Fruit fly (Drosophila melanogaster) whole organism, embryonic: ENCODE measurements around the gene CG15356.
A peak's percentile ranks its signal among the peaks of the same experiment; 100 is the strongest.

Source experiments
- CG10274 ChIP-seq: fragments of 200-800 bp; sonication (Bioruptor generic); optimal IDR thresholded peaks from 3 replicates; lab custom pipeline; 2017; ENCODE audit warnings: missing biosample characterization, mild to moderate bottlenecking, missing genetic modification characterization
- CG11085 ChIP-seq: fragments of 200-800 bp; sonication (Bioruptor generic); IDR thresholded peaks from 2 replicates; pipeline ENCODE4 v1.3.6; 2022; ENCODE audit warnings: missing biosample characterization, missing genetic modification characterization
- CG11456 ChIP-seq: fragments of 200-800 bp; sonication (Bioruptor generic); IDR thresholded peaks from 3 replicates; pipeline ENCODE4 v1.3.6; 2022; ENCODE audit warnings: missing biosample characterization, missing genetic modification characterization
- CG13296 ChIP-seq: fragments of 200-800 bp; sonication (Bioruptor generic); optimal IDR thresholded peaks from 3 replicates; lab custom pipeline; 2018; ENCODE audit warnings: missing biosample characterization, mild to moderate bottlenecking, missing genetic modification characterization
- CG15514 ChIP-seq: fragments of 200-800 bp; sonication (Bioruptor generic); optimal IDR thresholded peaks from 3 replicates; lab custom pipeline; 2017; ENCODE audit warnings: missing biosample characterization, missing genetic modification characterization, mild to moderate bottlenecking, moderate library complexity, missing genetic modification reagents
- CG1792 ChIP-seq: fragments of 200-800 bp; sonication (Bioruptor generic); optimal IDR thresholded peaks from 2 replicates; lab custom pipeline; 2016; ENCODE audit warnings: missing biosample characterization, missing genetic modification characterization
- CG18476 ChIP-seq: fragments of 200-800 bp; sonication (Bioruptor generic); optimal IDR thresholded peaks from 2 replicates; lab custom pipeline; 2016; ENCODE audit warnings: missing biosample characterization, mild to moderate bottlenecking, missing genetic modification characterization
- CG32772 ChIP-seq: fragments of 200-800 bp; sonication (Bioruptor generic); IDR thresholded peaks from 2 replicates; pipeline ENCODE4 v1.3.6; 2022; ENCODE audit warnings: missing biosample characterization, missing genetic modification characterization
- CG3281 ChIP-seq: fragments of 200-800 bp; sonication (Bioruptor generic); optimal IDR thresholded peaks from 3 replicates; lab custom pipeline; 2017; ENCODE audit warnings: missing biosample characterization, mild to moderate bottlenecking, missing genetic modification characterization
- CG3726 ChIP-seq: fragments of 200-800 bp; sonication (Bioruptor generic); IDR thresholded peaks from 3 replicates; pipeline ENCODE4, ENCODE4 v1.3.6; 2022; ENCODE audit warnings: missing biosample characterization, missing genetic modification characterization
- CG4360 ChIP-seq: fragments of 200-800 bp; sonication (Bioruptor generic); IDR thresholded peaks from 2 replicates; pipeline ENCODE4 v1.3.6; 2022; ENCODE audit warnings: missing biosample characterization, missing genetic modification characterization
- CG4424 ChIP-seq: fragments of 200-800 bp; sonication (Bioruptor generic); optimal IDR thresholded peaks from 3 replicates; lab custom pipeline; 2016; ENCODE audit warnings: missing biosample characterization, missing genetic modification characterization
- CG8290 ChIP-seq, 3 experiments: fragments of 200-800 bp; sonication (Bioruptor generic); optimal IDR thresholded peaks; 2 replicates each; lab custom pipeline; 2016 to 2019; ENCODE audit warnings: missing biosample characterization in 3 of 3, missing genetic modification characterization in 3 of 3, mild to moderate bottlenecking in 2 of 3, moderate library complexity in 1 of 3
- CG9797 ChIP-seq: fragments of 200-800 bp; sonication (Bioruptor generic); optimal IDR thresholded peaks from 3 replicates; lab custom pipeline; 2018; ENCODE audit warnings: missing biosample characterization, mild to moderate bottlenecking, missing genetic modification characterization
- Dref ChIP-seq: fragments of 200-800 bp; sonication (Bioruptor generic); IDR thresholded peaks from 2 replicates; pipeline ENCODE4 v1.3.6; 2022; ENCODE audit warnings: missing biosample characterization, missing genetic modification characterization
- Ets65A ChIP-seq: fragments of 200-800 bp; sonication (Bioruptor generic); peaks from one replicate; lab custom pipeline; 2016; ENCODE audit warnings: missing biosample characterization, missing genetic modification characterization
- Ets97D ChIP-seq: fragments of 200-800 bp; sonication (Bioruptor generic); optimal IDR thresholded peaks from 3 replicates; lab custom pipeline; 2016; ENCODE audit warnings: missing biosample characterization, missing genetic modification characterization
- Gsc ChIP-seq: fragments of 200-800 bp; sonication (Bioruptor generic); IDR thresholded peaks from 2 replicates; pipeline ENCODE4 v1.3.6; 2022; ENCODE audit warnings: missing biosample characterization, missing genetic modification characterization
- Hey ChIP-seq: fragments of 200-800 bp; sonication (Bioruptor generic); optimal IDR thresholded peaks from 3 replicates; lab custom pipeline; 2018; ENCODE audit warnings: missing biosample characterization, mild to moderate bottlenecking, missing genetic modification characterization
- MESR4 ChIP-seq: fragments of 200-800 bp; sonication (Bioruptor generic); optimal IDR thresholded peaks from 2 replicates; lab custom pipeline; 2018; ENCODE audit warnings: missing biosample characterization, mild to moderate bottlenecking, missing genetic modification characterization, moderate library complexity
- Med ChIP-seq: fragments of 200-800 bp; sonication (Bioruptor generic); peaks from one replicate; lab custom pipeline; 2016; ENCODE audit warnings: missing biosample characterization, missing genetic modification characterization, mild to moderate bottlenecking, inconsistent platforms, moderate library complexity
- NFAT ChIP-seq: fragments of 200-800 bp; sonication (Bioruptor generic); IDR thresholded peaks from 2 replicates; pipeline ENCODE4 v1.3.6; 2022; ENCODE audit warnings: missing biosample characterization, missing genetic modification characterization
- Nf-YB ChIP-seq: fragments of 200-800 bp; sonication (Bioruptor generic); optimal IDR thresholded peaks from 3 replicates; lab custom pipeline; 2019; ENCODE audit warnings: missing biosample characterization, mild to moderate bottlenecking, missing genetic modification characterization, moderate library complexity
- Nf-YC ChIP-seq: fragments of 200-800 bp; optimal IDR thresholded peaks from 3 replicates; lab custom pipeline; 2019; ENCODE audit warnings: missing biosample characterization, mild to moderate bottlenecking, missing genetic modification characterization, moderate library complexity
- Pdp1 ChIP-seq, 2 experiments: fragments of 200-800 bp; sonication (Bioruptor generic); optimal IDR thresholded peaks; 3 replicates each; lab custom pipeline; 2016; ENCODE audit warnings: missing biosample characterization in 2 of 2, missing genetic modification characterization in 2 of 2, mild to moderate bottlenecking in 1 of 2, moderate library complexity in 1 of 2
- Sin3A ChIP-seq: fragments of >200 bp; optimal IDR thresholded peaks from 2 replicates; lab custom pipeline; 2018
- crc ChIP-seq: fragments of 200-800 bp; sonication (Bioruptor generic); optimal IDR thresholded peaks from 2 replicates; lab custom pipeline; 2016; ENCODE audit warnings: missing biosample characterization, missing genetic modification characterization
- gcm ChIP-seq: fragments of 200-800 bp; sonication (Bioruptor generic); optimal IDR thresholded peaks from 2 replicates; lab custom pipeline; 2019; ENCODE audit warnings: missing biosample characterization, mild to moderate bottlenecking, missing genetic modification characterization, moderate library complexity
- gsb-n ChIP-seq: fragments of 200-800 bp; sonication (Bioruptor generic); optimal IDR thresholded peaks from 3 replicates; lab custom pipeline; 2018; ENCODE audit warnings: missing biosample characterization, mild to moderate bottlenecking, missing genetic modification characterization
- otp ChIP-seq: fragments of 200-800 bp; sonication (Bioruptor generic); IDR thresholded peaks from 3 replicates; pipeline ENCODE4, ENCODE4 v1.3.6; 2022; ENCODE audit warnings: missing biosample characterization, missing genetic modification characterization
- sens ChIP-seq: fragments of 200-800 bp; sonication (Bioruptor generic); peaks from one replicate; lab custom pipeline; 2016; ENCODE audit warnings: missing biosample characterization, missing genetic modification characterization
- seq ChIP-seq: fragments of 200-800 bp; sonication (Bioruptor generic); IDR thresholded peaks from 2 replicates; pipeline ENCODE4 v1.3.6; 2022; ENCODE audit warnings: missing biosample characterization, missing genetic modification characterization
- shn ChIP-seq: fragments of 200-800 bp; sonication (Bioruptor generic); optimal IDR thresholded peaks from 3 replicates; lab custom pipeline; 2016; ENCODE audit warnings: missing biosample characterization, missing genetic modification characterization
- tll ChIP-seq, 2 experiments: fragments of 200-800 bp in 1 of 2; fragments of >200 bp in 1 of 2; sonication (Bioruptor generic) in 1 of 2; optimal IDR thresholded peaks; 2 replicates each; lab custom pipeline; 2017 to 2019; ENCODE audit warnings: missing biosample characterization in 2 of 2, missing genetic modification characterization in 2 of 2, mild to moderate bottlenecking in 1 of 2, moderate library complexity in 1 of 2

Gene CG15356

DNA sequence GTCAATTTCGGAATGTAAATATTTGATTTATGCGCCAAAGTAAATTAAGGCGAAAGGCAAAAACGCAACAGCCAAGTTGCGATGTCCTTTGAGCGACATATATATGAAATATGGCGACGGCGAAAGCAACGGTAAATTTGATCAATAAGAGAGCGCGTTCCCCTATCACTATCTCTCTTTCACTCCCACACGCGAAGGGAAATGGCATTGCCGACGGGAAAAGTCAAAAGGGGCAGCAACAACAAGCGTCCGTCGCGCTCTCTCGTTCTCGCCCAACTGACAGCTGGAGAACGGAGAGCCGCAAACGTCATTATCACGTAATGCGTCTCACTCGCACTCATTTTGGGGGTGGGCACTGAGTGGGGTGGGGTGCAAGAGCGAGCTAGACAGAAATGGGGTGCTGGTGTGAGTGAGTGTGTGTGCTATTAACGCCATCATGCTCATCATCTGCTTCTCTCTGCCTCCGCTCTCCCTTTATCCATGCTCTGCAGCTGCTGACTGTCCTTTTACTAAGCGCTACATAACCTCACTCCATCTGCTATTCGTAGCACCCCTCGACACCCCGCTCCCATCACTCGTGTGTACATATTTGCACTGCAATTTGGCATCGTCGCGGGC, 10.1 kb downstream of the CG15356 start, which contains the start of gene erm (continued):
- TF ChIP-seq Med (GFP tag; lab: Kevin White, UChicago), result peak; percentile 73
- no peak for TF ChIP-seq Gsc (GFP tag; lab: Robert Waterston, UW)
- peak; percentile 76 for TF ChIP-seq sens
- no peak for TF ChIP-seq NFAT (GFP tag; lab: Robert Waterston, UW)
- TF ChIP-seq, all 482 proteins: peak for 60

dm6 chr2L:1967861-1968260, 12.7 kb downstream of the CG15356 start:
- TF ChIP-seq Ets65A (GFP tag; lab: Kevin White, UChicago), result peak; percentile 57
- no peak for TF ChIP-seq MESR4 (GFP tag; lab: Kevin White, UChicago)
- peak in 1 of 2 experiments; percentile 71 for TF ChIP-seq Pdp1 (GFP tag; optimal IDR thresholded peaks at IDR 0.05; lab: Kevin White, UChicago)

- TF ChIP-seq Hey, result no peak
- no peak for TF ChIP-seq CG9797
- TF ChIP-seq shn (GFP tag; lab: Kevin White, UChicago), result no peak
- no peak for TF ChIP-seq Dref (GFP tag; lab: Robert Waterston, UW)
- no peak for TF ChIP-seq CG3726 (GFP tag; lab: Robert Waterston, UW)
- peak; percentile 44 for TF ChIP-seq gcm
- no peak for TF ChIP-seq otp
- TF ChIP-seq CG11456 (GFP tag; lab: Robert Waterston, UW), result 0 out of 3 replicates have a peak, but pooled peaks have one; percentile 5
- TF ChIP-seq CG32772 (GFP tag; lab: Robert Waterston, UW), result no peak
- peak; percentile 76 for TF ChIP-seq Nf-YC
- no peak for TF ChIP-seq CG11085 (GFP tag; lab: Robert Waterston, UW)
- TF ChIP-seq Sin3A (lab: Kevin White, UChicago), result no peak
- peak; percentile 83 for TF ChIP-seq Nf-YB (GFP tag; lab: Kevin White, UChicago)
- TF ChIP-seq CG3281 (GFP tag; lab: Kevin White, UChicago), result no peak
- TF ChIP-seq CG4424 (GFP tag; lab: Kevin White, UChicago), result no peak
- peak; percentile 64; the same call in 1 of the 2 replicates for TF ChIP-seq seq
- no peak for TF ChIP-seq CG13296 (GFP tag; lab: Kevin White, UChicago)
- TF ChIP-seq CG10274 (GFP tag; lab: Kevin White, UChicago), result no peak
- TF ChIP-seq gsb-n (tag; lab: Kevin White, UChicago), result peak; percentile 67
- TF ChIP-seq CG15514 (GFP tag; lab: Kevin White, UChicago), result no peak
Measured at dm6 chr2L:1967301-1967700, 13.3 kb downstream of the CG15356 start.

DNA sequence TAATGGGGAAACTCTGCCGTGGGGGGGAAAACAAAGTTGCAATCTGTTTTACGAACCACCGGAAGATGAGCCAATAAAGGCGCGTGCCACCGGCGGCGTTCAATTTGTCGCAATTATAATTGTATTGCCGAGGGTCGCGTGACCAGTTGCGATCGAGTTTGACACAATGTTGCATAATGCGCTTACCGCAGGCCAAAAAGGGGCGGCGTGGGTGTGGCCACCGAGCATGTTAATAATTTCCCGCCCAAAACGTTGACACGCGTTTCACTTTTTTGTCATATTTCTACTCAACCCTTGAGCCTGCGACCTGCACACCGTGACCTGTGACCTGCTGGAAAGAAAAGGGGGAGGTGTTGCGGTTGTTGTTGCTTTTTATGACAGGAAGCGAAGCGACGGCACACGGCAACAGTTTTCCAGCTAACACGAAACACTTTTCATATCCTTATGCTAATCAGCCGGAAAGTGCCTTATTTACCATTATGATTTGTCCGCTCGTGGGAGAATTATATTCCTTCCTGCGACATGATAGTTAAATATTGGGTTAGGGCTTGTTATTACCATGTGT, 18.5 kb downstream of the CG15356 start:
- TF ChIP-seq CG4360 (peak; percentile 70), CG1792 (GFP tag; lab: Kevin White, UChicago) (no peak), crc (no peak), Hey (peak; percentile 97), CG18476 (peak; percentile 44), Nf-YC (peak; percentile 13), tll (GFP tag; optimal IDR thresholded peaks at IDR 0.05; lab: Kevin White, UChicago) (peak in 1 of 2 experiments; percentile 76), CG8290 (GFP tag; optimal IDR thresholded peaks at IDR 0.05; lab: Kevin White, UChicago) (no peak), CG8290 (tag; optimal IDR thresholded peaks at IDR 0.05; lab: Kevin White, UChicago) (no peak), Ets97D (GFP tag; lab: Kevin White, UChicago) (no peak)
